Worm (Caenorhabditis elegans): ENCODE measurements around the gene F44A6.5.

ce11 chrX:10203501-10203900 lies 15.2 kb downstream of the F44A6.5 start:
- TF ChIP-seq skn-1 (tag; optimal IDR thresholded peaks at IDR 0.05), result no peak
- TF ChIP-seq nhr-11 (tag; optimal IDR thresholded peaks at IDR 0.05), result no peak
- TF ChIP-seq lsy-2 (tag; optimal IDR thresholded peaks at IDR 0.05), result no peak
- TF ChIP-seq unc-39 (tag; optimal IDR thresholded peaks at IDR 0.05), result no peak
- no peak for TF ChIP-seq aly-2 (tag; optimal IDR thresholded peaks at IDR 0.05)
- no peak for TF ChIP-seq nhr-77 (tag; optimal IDR thresholded peaks at IDR 0.05)
- TF ChIP-seq mdl-1 (tag; optimal IDR thresholded peaks at IDR 0.05), result no peak
- TF ChIP-seq ama-1 (optimal IDR thresholded peaks at IDR 0.05), result no peak
- TF ChIP-seq fos-1 (tag; optimal IDR thresholded peaks at IDR 0.05), result no peak
- no peak for TF ChIP-seq snpc-4 (tag; optimal IDR thresholded peaks at IDR 0.05)
- TF ChIP-seq elt-3 (tag; optimal IDR thresholded peaks at IDR 0.05), result no peak
